Fruit fly (Drosophila melanogaster) S2 (cell line): ENCODE results near the gene CG11309.

Experiments used
- CG8478 ChIP-seq: fragments of >200 bp; optimal IDR thresholded peaks from 2 replicates; lab custom pipeline; 2018
- CTCF ChIP-seq, 2 experiments: fragments of >200 bp; optimal IDR thresholded peaks; 2 replicates each; lab custom pipeline; 2018

dm6 chr3L:21346463-21347196, 42.2 kb upstream of the CG11309 start:
- TF ChIP-seq CTCF (optimal IDR thresholded peaks at IDR 0.05; lab: Kevin White, UChicago) (no peak), CG8478 (lab: Kevin White, UChicago) (no peak)
